In the genomic region with DNA sequence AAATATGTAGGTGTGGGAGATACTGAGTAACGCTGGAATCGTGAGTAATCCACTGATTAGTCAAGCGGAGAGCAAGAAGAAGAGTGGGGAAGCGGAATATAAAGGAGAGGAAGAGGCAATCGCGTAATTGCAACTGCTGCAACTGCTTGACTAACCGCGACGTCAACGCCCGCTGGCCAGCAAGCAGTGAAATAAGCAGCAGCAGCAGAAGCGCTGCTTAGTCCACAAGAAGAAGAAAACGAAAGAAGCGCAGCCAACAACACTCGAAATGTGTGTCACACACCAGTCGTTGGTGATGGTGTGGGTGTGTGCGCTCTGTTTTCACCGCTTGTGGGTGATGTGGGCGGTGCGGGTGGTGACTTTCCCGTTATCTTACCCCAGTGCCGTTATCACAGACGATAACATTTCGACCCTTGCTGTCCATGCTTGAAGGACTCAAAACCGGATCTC, we compare ENCODE assay signal across 7 fruit fly cellular contexts.
A peak's percentile ranks its signal among the peaks of the same experiment; 100 is the strongest.
TF ChIP-seq lines count a peak whose summit lies in the region.

No protein-coding gene starts in this region.

- peak; percentile 37 to 41 for TF ChIP-seq CTCF in S2 (optimal IDR thresholded peaks at IDR 0.05; lab: Kevin White, UChicago)
- TF ChIP-seq CTCF in whole organism, embryonic (GFP tag; optimal IDR thresholded peaks at IDR 0.05; lab: Kevin White, UChicago) = no peak

TF ChIP-seq in whole organism, 6 proteins besides CTCF, POLR2A, EP300 and RAD21:
- TF ChIP-seq EcR (GFP tag; optimal IDR thresholded peaks at IDR 0.05; lab: Kevin White, UChicago) (peak; percentile 95 to 99), usp (GFP tag; optimal IDR thresholded peaks at IDR 0.05; lab: Kevin White, UChicago) (no peak)
TF ChIP-seq in whole organism: peak in this region for 1.

TF ChIP-seq in whole organism, adult, 20 proteins besides CTCF, POLR2A, EP300 and RAD21:
- TF ChIP-seq bab1 (GFP tag; optimal IDR thresholded peaks at IDR 0.05; lab: Kevin White, UChicago) = no peak
- TF ChIP-seq CG7045 (GFP tag; optimal IDR thresholded peaks at IDR 0.05; lab: Kevin White, UChicago) = no peak
- peak; percentile 45 for TF ChIP-seq ovo (GFP tag; optimal IDR thresholded peaks at IDR 0.05; lab: Kevin White, UChicago)
- TF ChIP-seq CG5204 (GFP tag; optimal IDR thresholded peaks at IDR 0.05; lab: Kevin White, UChicago) = no peak
- TF ChIP-seq tj (GFP tag; optimal IDR thresholded peaks at IDR 0.05; lab: Kevin White, UChicago) = peak; percentile 46
- TF ChIP-seq CG12768 (GFP tag; optimal IDR thresholded peaks at IDR 0.05; lab: Kevin White, UChicago) = no peak
- TF ChIP-seq CG1620 (GFP tag; optimal IDR thresholded peaks at IDR 0.05; lab: Kevin White, UChicago) = no peak
- TF ChIP-seq CG14711 (tag; optimal IDR thresholded peaks at IDR 0.05; lab: Kevin White, UChicago) = no peak
- peak; percentile 44 for TF ChIP-seq cic (GFP tag; optimal IDR thresholded peaks at IDR 0.05; lab: Kevin White, UChicago)
- no peak for TF ChIP-seq CG11617 (GFP tag; optimal IDR thresholded peaks at IDR 0.05; lab: Kevin White, UChicago)
- no peak for TF ChIP-seq CG33017 (tag; optimal IDR thresholded peaks at IDR 0.05; lab: Kevin White, UChicago)
- no peak for TF ChIP-seq pad (GFP tag; optimal IDR thresholded peaks at IDR 0.05; lab: Kevin White, UChicago)
- no peak for TF ChIP-seq Hr96 (GFP tag; optimal IDR thresholded peaks at IDR 0.05; lab: Kevin White, UChicago)
- no peak for TF ChIP-seq toe (GFP tag; optimal IDR thresholded peaks at IDR 0.05; lab: Kevin White, UChicago)

TF ChIP-seq in whole organism, embryonic, 481 proteins besides CTCF, POLR2A, EP300 and RAD21 (continues in another document):
- no peak for TF ChIP-seq phol (tag; optimal IDR thresholded peaks at IDR 0.05; lab: Kevin White, UChicago)
- peak; percentile 36; the same call in 2 of the 3 replicates for TF ChIP-seq ci (GFP tag; IDR thresholded peaks at IDR 0.05; lab: Robert Waterston, UW)
- TF ChIP-seq CG12155 (GFP tag; optimal IDR thresholded peaks at IDR 0.05; lab: Kevin White, UChicago) = no peak
- TF ChIP-seq gsb (GFP tag; IDR thresholded peaks at IDR 0.05; lab: Robert Waterston, UW) = no peak
- no peak for TF ChIP-seq danr (GFP tag; IDR thresholded peaks at IDR 0.05; lab: Robert Waterston, UW)
- TF ChIP-seq CG8478 (optimal IDR thresholded peaks at IDR 0.05; lab: Kevin White, UChicago) = peak; percentile 84
- TF ChIP-seq Hr3 (GFP tag; optimal IDR thresholded peaks at IDR 0.05; lab: Kevin White, UChicago) = peak; percentile 10
- TF ChIP-seq psq (GFP tag; optimal IDR thresholded peaks at IDR 0.05; lab: Kevin White, UChicago) = peak; percentile 75
- TF ChIP-seq HmgD (GFP tag; optimal IDR thresholded peaks at IDR 0.05; lab: Kevin White, UChicago) = peak; percentile 46
- no peak for TF ChIP-seq NK7.1 (GFP tag; optimal IDR thresholded peaks at IDR 0.05; lab: Kevin White, UChicago)
- peak; percentile 70 for TF ChIP-seq CG8290 (GFP tag; optimal IDR thresholded peaks at IDR 0.05; lab: Kevin White, UChicago)
- peak; percentile 18 to 88 for TF ChIP-seq CG8290 (tag; optimal IDR thresholded peaks at IDR 0.05; lab: Kevin White, UChicago)
- no peak for TF ChIP-seq corto (GFP tag; optimal IDR thresholded peaks at IDR 0.05; lab: Kevin White, UChicago)
- TF ChIP-seq knrl (GFP tag; IDR thresholded peaks at IDR 0.05; lab: Robert Waterston, UW; ENCODE audit: partially characterized antibody) = peak; percentile 53; the same call in 2 of the 3 replicates
- no peak; the same call in 2 of the 3 replicates for TF ChIP-seq Aef1 (GFP tag; IDR thresholded peaks at IDR 0.05; lab: Robert Waterston, UW)
- peak; percentile 40; the same call in 1 of the 3 replicates for TF ChIP-seq Opbp (GFP tag; IDR thresholded peaks at IDR 0.05; lab: Robert Waterston, UW; ENCODE audit: partially characterized antibody)

TF ChIP-seq in whole organism, prepupa, 60 proteins besides CTCF, POLR2A, EP300 and RAD21 (continues in another document):
- TF ChIP-seq CG6163 (GFP tag; IDR thresholded peaks at IDR 0.05; lab: Robert Waterston, UW) (peak; percentile 14; the same call in 1 of the 3 replicates), svp (GFP tag; lab: Kevin White, UChicago) (peak; percentile 88), Blimp-1 (GFP tag; optimal IDR thresholded peaks at IDR 0.05; lab: Kevin White, UChicago) (no peak), Met (GFP tag; optimal IDR thresholded peaks at IDR 0.05; lab: Kevin White, UChicago) (no peak), dac (GFP tag; optimal IDR thresholded peaks at IDR 0.05; lab: Kevin White, UChicago) (no peak), CG11902 (GFP tag; optimal IDR thresholded peaks at IDR 0.05; lab: Kevin White, UChicago) (no peak), CG8632 (GFP tag; optimal IDR thresholded peaks at IDR 0.05; lab: Kevin White, UChicago) (no peak), dsx (GFP tag; optimal IDR thresholded peaks at IDR 0.05; lab: Kevin White, UChicago; ENCODE audit: poor library complexity, severe bottlenecking) (no peak), CG31627 (GFP tag; optimal IDR thresholded peaks at IDR 0.05; lab: Kevin White, UChicago) (no peak), fkh (GFP tag; optimal IDR thresholded peaks at IDR 0.05; lab: Kevin White, UChicago) (no peak), Hr38 (GFP tag; optimal IDR thresholded peaks at IDR 0.05; lab: Kevin White, UChicago) (no peak), CG11762 (GFP tag; optimal IDR thresholded peaks at IDR 0.05; lab: Kevin White, UChicago; ENCODE audit: insufficient read depth) (no peak), Eip75B (GFP tag; optimal IDR thresholded peaks at IDR 0.05; lab: Kevin White, UChicago) (peak; percentile 35), CG15336 (GFP tag; IDR thresholded peaks at IDR 0.05; lab: Robert Waterston, UW) (no peak), ss (GFP tag; optimal IDR thresholded peaks at IDR 0.05; lab: Kevin White, UChicago) (no peak), CG9139 (GFP tag; optimal IDR thresholded peaks at IDR 0.05; lab: Kevin White, UChicago) (no peak), eg (GFP tag; IDR thresholded peaks at IDR 0.05; lab: Robert Waterston, UW) (peak; percentile 12; the same call in 1 of the 3 replicates), Eip93F (GFP tag; optimal IDR thresholded peaks at IDR 0.05; lab: Kevin White, UChicago) (no peak), Eip78C (GFP tag; lab: Kevin White, UChicago) (peak; percentile 45)

TF ChIP-seq in whole organism, pupa, 21 proteins besides CTCF, POLR2A, EP300 and RAD21:
- TF ChIP-seq Snoo (tag; optimal IDR thresholded peaks at IDR 0.05; lab: Kevin White, UChicago) (no peak), CG15710 (tag; optimal IDR thresholded peaks at IDR 0.05; lab: Kevin White, UChicago) (no peak), fd96Ca (GFP tag; IDR thresholded peaks at IDR 0.05; lab: Robert Waterston, UW) (no peak), EcR (GFP tag; optimal IDR thresholded peaks at IDR 0.05; lab: Kevin White, UChicago) (peak; percentile 99), CG13204 (GFP tag; optimal IDR thresholded peaks at IDR 0.05; lab: Kevin White, UChicago) (peak; percentile 17), Ets98B (GFP tag; IDR thresholded peaks at IDR 0.05; lab: Robert Waterston, UW) (0 out of 2 replicates have a peak, but pooled peaks have one; percentile 4), CG10348 (GFP tag; IDR thresholded peaks at IDR 0.05; lab: Robert Waterston, UW) (0 out of 2 replicates have a peak, but pooled peaks have one; percentile 20)

TF ChIP-seq in whole organism, wandering third instar larva, 38 proteins besides CTCF, POLR2A, EP300 and RAD21:
- TF ChIP-seq lola (GFP tag; optimal IDR thresholded peaks at IDR 0.05; lab: Kevin White, UChicago) (no peak), Rel (GFP tag; optimal IDR thresholded peaks at IDR 0.05; lab: Kevin White, UChicago) (no peak), Rel (tag; optimal IDR thresholded peaks at IDR 0.05; lab: Kevin White, UChicago) (peak; percentile 28), Abd-B (GFP tag; optimal IDR thresholded peaks at IDR 0.05; lab: Kevin White, UChicago) (peak; percentile 15), Jra (GFP tag; optimal IDR thresholded peaks at IDR 0.05; lab: Kevin White, UChicago) (peak; percentile 78), dmrt93B (GFP tag; optimal IDR thresholded peaks at IDR 0.05; lab: Kevin White, UChicago) (no peak), CrebA (GFP tag; optimal IDR thresholded peaks at IDR 0.05; lab: Kevin White, UChicago; ENCODE audit: borderline replicate concordance) (no peak), psq (GFP tag; optimal IDR thresholded peaks at IDR 0.05; lab: Kevin White, UChicago) (peak; percentile 83), N (GFP tag; optimal IDR thresholded peaks at IDR 0.05; lab: Kevin White, UChicago) (peak; percentile 59), CG32264 (GFP tag; optimal IDR thresholded peaks at IDR 0.05; lab: Kevin White, UChicago) (no peak)
